Worm (Caenorhabditis elegans) whole organism, L2 larva: ENCODE data around the gene fah-1.

Experiments
- F13H6.1 ChIP-seq: sonication (generic microtip); optimal IDR thresholded peaks from 2 replicates; lab custom pipeline; 2016; ENCODE audit warnings: missing genetic modification characterization, missing compliant biosample characterization
- ZK546.5 ChIP-seq: sonication (generic microtip); optimal IDR thresholded peaks from 2 replicates; lab custom pipeline; 2017; ENCODE audit warnings: missing biosample characterization, missing genetic modification characterization
- alr-1 ChIP-seq: fragments of 150-350 bp; optimal IDR thresholded peaks from 2 replicates; lab custom pipeline; 2014; ENCODE audit warnings: missing biosample characterization, missing genetic modification characterization
- ceh-16 ChIP-seq: fragments of 150-350 bp; optimal IDR thresholded peaks from 2 replicates; lab custom pipeline; 2014; ENCODE audit warnings: missing biosample characterization, missing genetic modification characterization
- egl-27 ChIP-seq: sonication (generic microtip); optimal IDR thresholded peaks from 3 replicates; lab custom pipeline; 2017; ENCODE audit warnings: missing biosample characterization, missing genetic modification reagents, missing genetic modification characterization
- fos-1 ChIP-seq: fragments of 150-350 bp; optimal IDR thresholded peaks from 2 replicates; lab custom pipeline; 2014; ENCODE audit warnings: missing biosample characterization, missing genetic modification characterization
- lin-13 ChIP-seq: fragments of 150-350 bp; optimal IDR thresholded peaks from 2 replicates; lab custom pipeline; 2014; ENCODE audit warnings: missing biosample characterization, missing genetic modification reagents, missing genetic modification characterization
- nhr-10 ChIP-seq: sonication (generic microtip); optimal IDR thresholded peaks from 2 replicates; lab custom pipeline; 2017; ENCODE audit warnings: missing biosample characterization, missing genetic modification characterization
- nhr-11 ChIP-seq: fragments of 150-350 bp; optimal IDR thresholded peaks from 2 replicates; lab custom pipeline; 2014; ENCODE audit warnings: missing biosample characterization, missing genetic modification characterization
- nhr-77 ChIP-seq: fragments of 150-350 bp; optimal IDR thresholded peaks from 2 replicates; lab custom pipeline; 2014; ENCODE audit warnings: missing biosample characterization, missing genetic modification characterization
- snpc-4 ChIP-seq: fragments of 150-350 bp; optimal IDR thresholded peaks from 2 replicates; lab custom pipeline; 2014; ENCODE audit warnings: missing biosample characterization, missing genetic modification characterization
- unc-62 ChIP-seq: fragments of 150-350 bp; optimal IDR thresholded peaks from 2 replicates; lab custom pipeline; 2014; ENCODE audit warnings: missing biosample characterization, missing genetic modification reagents, missing genetic modification characterization
- ztf-11 ChIP-seq: sonication (generic microtip); optimal IDR thresholded peaks from 2 replicates; lab custom pipeline; 2017; ENCODE audit warnings: missing biosample characterization, missing genetic modification characterization

- TF ChIP-seq unc-62 (GFP tag; lab: Kevin White, UChicago) (no peak), F13H6.1 (tag; lab: Kevin White, UChicago) (no peak), nhr-10 (no peak), nhr-77 (no peak), snpc-4 (tag; lab: Kevin White, UChicago) (no peak), egl-27 (tag; lab: Kevin White, UChicago) (no peak), ceh-16 (no peak), lin-13 (GFP tag; lab: Kevin White, UChicago) (no peak), ZK546.5 (tag; lab: Kevin White, UChicago) (no peak), nhr-11 (no peak), alr-1 (no peak), ztf-11 (tag; lab: Kevin White, UChicago) (no peak), fos-1 (tag; lab: Kevin White, UChicago) (no peak)
These were observed 15.0 kb downstream of the fah-1 start, which contains the start of gene K10C2.2 for ce11 chrX:6433688-6434087.
